Worm (Caenorhabditis elegans): ENCODE measurements around the gene mys-1.

Gene mys-1

ce11 chrV:7084612-7085139 is at the start of gene mys-1 (continued):
- TF ChIP-seq ceh-19 (GFP tag; optimal IDR thresholded peaks at IDR 0.05) (no peak), ceh-48 (tag; optimal IDR thresholded peaks at IDR 0.05) (no peak), ttx-3 (tag; optimal IDR thresholded peaks at IDR 0.05) (no peak), ets-4 (tag; optimal IDR thresholded peaks at IDR 0.05) (peak; percentile 89), ceh-22 (tag; optimal IDR thresholded peaks at IDR 0.05) (no peak), lin-11 (tag; optimal IDR thresholded peaks at IDR 0.05) (no peak), tbx-2 (tag; optimal IDR thresholded peaks at IDR 0.05) (peak; percentile 86), elt-4 (tag; optimal IDR thresholded peaks at IDR 0.05) (no peak), hlh-13 (GFP tag; optimal IDR thresholded peaks at IDR 0.05) (no peak), mec-3 (tag; optimal IDR thresholded peaks at IDR 0.05; ENCODE audit: borderline replicate concordance) (peak; percentile 72), C08G9.2 (tag; optimal IDR thresholded peaks at IDR 0.05) (peak; percentile 92), lim-6 (tag; optimal IDR thresholded peaks at IDR 0.05) (peak; percentile 43), hlh-15 (tag; optimal IDR thresholded peaks at IDR 0.05) (no peak)

- no peak for TF ChIP-seq ceh-6 (GFP tag; optimal IDR thresholded peaks at IDR 0.05)
These were observed 49.5 kb upstream of the mys-1 start, which contains the start of gene F10D2.16 for ce11 chrV:7133963-7134362. TSS of gene F10D2.16 (plus strand) at chrV:7134263.

DNA sequence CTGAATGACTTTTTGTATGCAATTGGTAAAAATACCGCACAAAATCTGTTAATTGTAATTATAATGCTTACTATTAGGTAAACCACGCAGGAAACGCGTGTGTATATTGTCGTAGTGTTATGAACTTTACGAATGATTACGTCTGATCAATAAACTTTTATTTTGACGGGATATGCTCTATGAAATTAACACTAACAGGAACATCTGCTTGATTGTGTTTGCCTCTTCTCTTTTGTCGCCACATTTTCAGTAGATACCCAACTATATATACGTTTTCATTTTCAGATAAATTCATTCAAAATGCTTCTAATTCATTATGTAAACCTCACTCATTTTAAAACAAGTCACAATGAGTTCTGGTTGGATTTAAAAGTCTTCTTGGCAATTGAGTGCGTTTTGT is 47.8 kb upstream of the mys-1 start, which contains the start of gene sre-10:
Gene sre-10 (plus strand): TSS at position 301 of the 400 bp plus-strand sequence.
- no peak for TF ChIP-seq elt-4 (tag; optimal IDR thresholded peaks at IDR 0.05)
- TF ChIP-seq dmd-4 (tag; optimal IDR thresholded peaks at IDR 0.05; ENCODE audit: borderline replicate concordance) = no peak
- TF ChIP-seq pax-1 (tag; optimal IDR thresholded peaks at IDR 0.05) = no peak
- no peak for TF ChIP-seq ref-2 (tag; optimal IDR thresholded peaks at IDR 0.05)
- TF ChIP-seq pha-2 (tag; optimal IDR thresholded peaks at IDR 0.05) = no peak
- no peak for TF ChIP-seq gmeb-2 (tag; optimal IDR thresholded peaks at IDR 0.05)
- no peak for TF ChIP-seq unc-3 (GFP tag; conservative IDR thresholded peaks at IDR 0.05)
- no peak for TF ChIP-seq unc-3 (tag; optimal IDR thresholded peaks at IDR 0.05)
- TF ChIP-seq ceh-9 (tag; optimal IDR thresholded peaks at IDR 0.05) = no peak
- no peak for TF ChIP-seq nhr-11 (tag; optimal IDR thresholded peaks at IDR 0.05)
- no peak for TF ChIP-seq ets-4 (tag; optimal IDR thresholded peaks at IDR 0.05)
- TF ChIP-seq pag-3 (tag; optimal IDR thresholded peaks at IDR 0.05; ENCODE audit: borderline replicate concordance) = no peak
- no peak for TF ChIP-seq ama-1 (optimal IDR thresholded peaks at IDR 0.05)
- TF ChIP-seq hlh-13 (GFP tag; optimal IDR thresholded peaks at IDR 0.05) = no peak
- TF ChIP-seq ceh-2 (tag; optimal IDR thresholded peaks at IDR 0.05) = no peak

DNA sequence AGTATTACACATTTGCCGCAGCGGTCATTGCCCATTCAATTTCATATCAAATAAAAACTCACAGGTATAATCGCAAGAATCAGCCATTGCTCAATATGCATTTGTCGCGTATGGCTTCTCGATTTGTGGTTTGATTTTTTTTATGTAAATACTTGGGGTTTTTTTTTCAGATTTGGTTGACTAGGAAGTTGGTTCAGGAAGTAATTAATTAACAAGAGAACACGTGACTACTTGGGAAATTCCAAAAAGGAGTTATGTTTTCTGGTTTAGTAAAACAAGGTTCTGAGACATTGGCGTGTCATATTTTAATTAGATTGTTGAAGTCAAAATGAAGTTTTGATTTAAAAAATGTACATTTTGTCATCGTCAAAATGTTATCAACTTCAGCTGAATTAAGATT is 46.5 kb upstream of the mys-1 start, which contains the start of gene srx-36:
Gene srx-36 (minus strand): TSS at position 101 of the 400 bp plus-strand sequence.
- TF ChIP-seq ceh-45 (GFP tag; IDR thresholded peaks at IDR 0.05) = no peak
- TF ChIP-seq hlh-13 (GFP tag; optimal IDR thresholded peaks at IDR 0.05) = no peak
- no peak for TF ChIP-seq sox-2 (GFP tag; IDR thresholded peaks at IDR 0.05)
- no peak for TF ChIP-seq C38D4.7 (GFP tag; optimal IDR thresholded peaks at IDR 0.05)
- TF ChIP-seq nfya-1 (tag; optimal IDR thresholded peaks at IDR 0.05) = no peak
- no peak for TF ChIP-seq hlh-6 (tag; optimal IDR thresholded peaks at IDR 0.05)
- TF ChIP-seq hlh-30 (tag; optimal IDR thresholded peaks at IDR 0.05; ENCODE audit: insufficient read depth) = no peak
- no peak for TF ChIP-seq ceh-22 (tag; optimal IDR thresholded peaks at IDR 0.05)
- TF ChIP-seq nhr-11 (tag; optimal IDR thresholded peaks at IDR 0.05) = no peak
- no peak for TF ChIP-seq pha-2 (tag; optimal IDR thresholded peaks at IDR 0.05)
- TF ChIP-seq tbx-7 (tag; optimal IDR thresholded peaks at IDR 0.05) = no peak
- no peak for TF ChIP-seq npax-4 (tag; optimal IDR thresholded peaks at IDR 0.05)
- TF ChIP-seq unc-42 (tag; optimal IDR thresholded peaks at IDR 0.05) = no peak
- TF ChIP-seq fkh-10 (GFP tag; optimal IDR thresholded peaks at IDR 0.05) = no peak
- TF ChIP-seq pha-4 (tag; optimal IDR thresholded peaks at IDR 0.05) = no peak
- TF ChIP-seq T23F11.4 (GFP tag; optimal IDR thresholded peaks at IDR 0.05) = no peak
- TF ChIP-seq ttx-3 (tag; optimal IDR thresholded peaks at IDR 0.05) = no peak
